Worm (Caenorhabditis elegans) whole organism, mixed stage, embryonic: ENCODE results near the gene hcp-3.

Experiments used
- M03D4.4 ChIP-seq: sonication (generic microtip); optimal IDR thresholded peaks from 2 replicates; lab custom pipeline; 2017; ENCODE audit warnings: mild to moderate bottlenecking, missing genetic modification characterization, missing compliant biosample characterization
- bed-3 ChIP-seq: fragments of 200-800 bp; sonication (Bioruptor generic); optimal IDR thresholded peaks from 3 replicates; lab custom pipeline; 2018; ENCODE audit warnings: mild to moderate bottlenecking, missing genetic modification characterization, moderate library complexity, missing compliant biosample characterization
- blmp-1 ChIP-seq: fragments of 150-350 bp; optimal IDR thresholded peaks from 2 replicates; lab custom pipeline; 2014; ENCODE audit warnings: missing biosample characterization, missing genetic modification characterization
- ces-1 ChIP-seq: fragments of 150-350 bp; optimal IDR thresholded peaks from 2 replicates; lab custom pipeline; 2014; ENCODE audit warnings: missing biosample characterization, missing genetic modification reagents, missing genetic modification characterization
- cnd-1 ChIP-seq: fragments of 200-800 bp; sonication (Bioruptor generic); optimal IDR thresholded peaks from 2 replicates; lab custom pipeline; 2018; ENCODE audit warnings: mild to moderate bottlenecking, missing genetic modification characterization, missing compliant biosample characterization
- drap-1 ChIP-seq: fragments of 200-800 bp; sonication (Bioruptor generic); optimal IDR thresholded peaks from 3 replicates; lab custom pipeline; 2018; ENCODE audit warnings: mild to moderate bottlenecking, missing genetic modification characterization, missing compliant biosample characterization
- elt-1 ChIP-seq: sonication (generic microtip); optimal IDR thresholded peaks from 2 replicates; lab custom pipeline; 2017; ENCODE audit warnings: missing genetic modification characterization, mild to moderate bottlenecking, missing compliant biosample characterization, antibody characterized with exemption, moderate library complexity, borderline replicate concordance; ENCODE audit not compliant: insufficient read depth
- elt-3 ChIP-seq: fragments of 150-350 bp; optimal IDR thresholded peaks from 2 replicates; lab custom pipeline; 2014; ENCODE audit warnings: missing biosample characterization, missing genetic modification characterization
- ham-2 ChIP-seq: fragments of 200-800 bp; sonication (Bioruptor generic); optimal IDR thresholded peaks from 2 replicates; lab custom pipeline; 2018; ENCODE audit warnings: mild to moderate bottlenecking, missing genetic modification characterization, missing compliant biosample characterization
- hlh-1 ChIP-seq: fragments of 150-350 bp; optimal IDR thresholded peaks from 2 replicates; lab custom pipeline; 2014; ENCODE audit warnings: missing biosample characterization, missing genetic modification reagents, missing genetic modification characterization
- lin-13 ChIP-seq: fragments of 150-350 bp; optimal IDR thresholded peaks from 2 replicates; lab custom pipeline; 2014; ENCODE audit warnings: missing biosample characterization, missing genetic modification characterization
- lin-32 ChIP-seq: fragments of 200-800 bp; sonication (Bioruptor generic); optimal IDR thresholded peaks from 2 replicates; lab custom pipeline; 2018; ENCODE audit warnings: mild to moderate bottlenecking, missing genetic modification characterization, missing compliant biosample characterization
- lsy-2 ChIP-seq: fragments of 150-350 bp; optimal IDR thresholded peaks from 2 replicates; lab custom pipeline; 2014; ENCODE audit warnings: missing biosample characterization, missing genetic modification characterization
- mab-5 ChIP-seq: fragments of 150-350 bp; optimal IDR thresholded peaks from 2 replicates; lab custom pipeline; 2014; ENCODE audit warnings: missing biosample characterization, missing genetic modification characterization
- mep-1 ChIP-seq: fragments of 150-350 bp; optimal IDR thresholded peaks from 2 replicates; lab custom pipeline; 2017; ENCODE audit warnings: missing biosample characterization, missing genetic modification reagents, missing genetic modification characterization, inconsistent platforms
- nhr-12 ChIP-seq: fragments of 150-350 bp; optimal IDR thresholded peaks from 2 replicates; lab custom pipeline; 2014; ENCODE audit warnings: missing biosample characterization, missing genetic modification characterization
- nhr-2 ChIP-seq: fragments of 150-350 bp; optimal IDR thresholded peaks from 2 replicates; lab custom pipeline; 2014; ENCODE audit warnings: missing biosample characterization, missing genetic modification characterization
- nhr-237 ChIP-seq: fragments of 150-350 bp; optimal IDR thresholded peaks from 2 replicates; lab custom pipeline; 2014; ENCODE audit warnings: missing biosample characterization, missing genetic modification characterization
- nhr-28 ChIP-seq: fragments of 150-350 bp; optimal IDR thresholded peaks from 2 replicates; lab custom pipeline; 2014; ENCODE audit warnings: missing biosample characterization, missing genetic modification characterization
- nhr-76 ChIP-seq: sonication (generic microtip); optimal IDR thresholded peaks from 2 replicates; lab custom pipeline; 2017; ENCODE audit warnings: missing biosample characterization, missing genetic modification characterization
- pha-4 ChIP-seq: fragments of 150-350 bp; optimal IDR thresholded peaks from 2 replicates; lab custom pipeline; 2018; ENCODE audit warnings: missing biosample characterization, missing genetic modification reagents, missing genetic modification characterization
- sem-2 ChIP-seq: fragments of 200-800 bp; sonication (Bioruptor generic); optimal IDR thresholded peaks from 2 replicates; lab custom pipeline; 2018; ENCODE audit warnings: mild to moderate bottlenecking, missing genetic modification characterization, missing compliant biosample characterization
- snpc-4 ChIP-seq: fragments of 150-350 bp; optimal IDR thresholded peaks from 2 replicates; lab custom pipeline; 2014; ENCODE audit warnings: missing biosample characterization, missing genetic modification characterization
- sptf-1 ChIP-seq: sonication (generic microtip); optimal IDR thresholded peaks from 2 replicates; lab custom pipeline; 2017; ENCODE audit warnings: mild to moderate bottlenecking, missing genetic modification characterization, moderate library complexity, missing compliant biosample characterization
- unc-120 ChIP-seq: sonication (generic microtip); optimal IDR thresholded peaks from 2 replicates; lab custom pipeline; 2017; ENCODE audit warnings: missing genetic modification characterization, missing compliant biosample characterization; ENCODE audit not compliant: poor library complexity, severe bottlenecking
- unc-62 ChIP-seq: fragments of 150-350 bp; optimal IDR thresholded peaks from 2 replicates; lab custom pipeline; 2014; ENCODE audit warnings: missing biosample characterization, missing genetic modification reagents, missing genetic modification characterization
- zip-8 ChIP-seq: fragments of 150-350 bp; optimal IDR thresholded peaks from 2 replicates; lab custom pipeline; 2014; ENCODE audit warnings: missing biosample characterization, missing genetic modification characterization
- ztf-11 ChIP-seq: fragments of 150-350 bp; optimal IDR thresholded peaks from 2 replicates; lab custom pipeline; 2014; ENCODE audit warnings: missing biosample characterization, missing genetic modification characterization

The hcp-3 gene

DNA sequence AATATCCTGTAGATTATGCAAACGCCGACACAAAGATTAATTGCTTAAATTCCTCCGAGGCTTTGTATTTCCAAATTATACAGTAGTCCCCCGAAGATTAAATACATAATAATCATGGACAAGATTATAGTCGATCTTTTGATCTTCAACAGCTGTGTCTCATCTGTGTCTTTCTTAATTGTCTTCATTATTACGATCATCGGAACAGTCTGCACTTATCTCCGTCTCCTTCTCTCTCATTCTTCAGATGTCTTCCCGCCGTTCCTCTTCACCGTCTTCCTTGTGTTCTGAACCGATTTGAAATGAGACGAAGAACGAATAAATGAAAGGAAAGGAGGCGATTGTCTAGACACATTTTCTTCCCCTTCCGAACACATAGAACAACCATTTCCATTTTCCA is 44.8 kb upstream of the hcp-3 start (continued):
- TF ChIP-seq lin-13 (tag; lab: Kevin White, UChicago) = no peak
- no peak for TF ChIP-seq mep-1
- peak; percentile 54 for TF ChIP-seq elt-1 (tag; lab: Kevin White, UChicago)
- TF ChIP-seq snpc-4 (tag; lab: Kevin White, UChicago) = no peak
- TF ChIP-seq nhr-2 (tag; lab: Kevin White, UChicago) = no peak

ce11 chrIII:9658569-9658968 is 42.3 kb upstream of the hcp-3 start:
- TF ChIP-seq cnd-1 (tag; lab: Kevin White, UChicago) (no peak), zip-8 (no peak), blmp-1 (tag; lab: Kevin White, UChicago) (no peak), ces-1 (GFP tag; lab: Kevin White, UChicago) (no peak), bed-3 (GFP tag; lab: Kevin White, UChicago) (no peak), unc-120 (no peak), lsy-2 (tag; lab: Kevin White, UChicago) (no peak), drap-1 (GFP tag; lab: Kevin White, UChicago) (no peak), nhr-28 (tag; lab: Kevin White, UChicago) (no peak), lin-13 (tag; lab: Kevin White, UChicago) (no peak), pha-4 (tag; lab: Kevin White, UChicago) (no peak), mep-1 (no peak), nhr-76 (tag; lab: Kevin White, UChicago) (no peak), elt-3 (tag; lab: Kevin White, UChicago) (no peak), ztf-11 (no peak)

ce11 chrIII:9655802-9656201 is 39.5 kb upstream of the hcp-3 start, which contains the start of gene C15H7.4:
TSS of gene C15H7.4 (minus strand) at chrIII:9655902.
- TF ChIP-seq M03D4.4 (tag; lab: Kevin White, UChicago) (no peak), ces-1 (GFP tag; lab: Kevin White, UChicago) (no peak), nhr-28 (tag; lab: Kevin White, UChicago) (no peak), nhr-2 (tag; lab: Kevin White, UChicago) (no peak)
- TF ChIP-seq, all 35 proteins: peak for 0

ce11 chrIII:9651871-9652270 is 35.6 kb upstream of the hcp-3 start, which contains the start of gene C15H7.3:
TSS of gene C15H7.3 (minus strand) at chrIII:9651971.
- TF ChIP-seq M03D4.4 (tag; lab: Kevin White, UChicago) = no peak
- no peak for TF ChIP-seq nhr-2 (tag; lab: Kevin White, UChicago)

- TF ChIP-seq nhr-12 = no peak
- no peak for TF ChIP-seq lin-32 (GFP tag; lab: Kevin White, UChicago)
- TF ChIP-seq blmp-1 (tag; lab: Kevin White, UChicago) = peak; percentile 94
- TF ChIP-seq sptf-1 (tag; lab: Kevin White, UChicago) = no peak
- TF ChIP-seq mep-1 = peak; percentile 3
- peak; percentile 60 for TF ChIP-seq ham-2 (GFP tag; lab: Kevin White, UChicago)
- TF ChIP-seq lsy-2 (tag; lab: Kevin White, UChicago) = peak; percentile 37
These were observed 30.3 kb upstream of the hcp-3 start for ce11 chrIII:9646440-9647021.

ce11 chrIII:9645099-9645498 is 28.8 kb upstream of the hcp-3 start:
- TF ChIP-seq mab-5 = no peak
- no peak for TF ChIP-seq M03D4.4 (tag; lab: Kevin White, UChicago)
- no peak for TF ChIP-seq elt-3 (tag; lab: Kevin White, UChicago)
- no peak for TF ChIP-seq cnd-1 (tag; lab: Kevin White, UChicago)
- no peak for TF ChIP-seq blmp-1 (tag; lab: Kevin White, UChicago)
- TF ChIP-seq ham-2 (GFP tag; lab: Kevin White, UChicago) = no peak
- TF ChIP-seq hlh-1 (tag; lab: Kevin White, UChicago) = no peak
- no peak for TF ChIP-seq nhr-28 (tag; lab: Kevin White, UChicago)
- TF ChIP-seq nhr-12 = no peak
- no peak for TF ChIP-seq unc-62 (GFP tag; lab: Kevin White, UChicago)
- no peak for TF ChIP-seq mep-1
- TF ChIP-seq nhr-76 (tag; lab: Kevin White, UChicago) = no peak
- TF ChIP-seq ces-1 (GFP tag; lab: Kevin White, UChicago) = no peak
- no peak for TF ChIP-seq lin-13 (tag; lab: Kevin White, UChicago)
- no peak for TF ChIP-seq unc-120
- no peak for TF ChIP-seq ztf-11
- no peak for TF ChIP-seq sem-2 (GFP tag; lab: Kevin White, UChicago)
- no peak for TF ChIP-seq pha-4 (tag; lab: Kevin White, UChicago)
- TF ChIP-seq nhr-237 (tag; lab: Kevin White, UChicago) = no peak
